Worm (Caenorhabditis elegans) whole organism, L2 larva: Measurements from ENCODE around the gene clec-3.

Experiments used
- aly-2 ChIP-seq: fragments of 150-350 bp; optimal IDR thresholded peaks from 2 replicates; lab custom pipeline; 2014; ENCODE audit warnings: missing biosample characterization, missing genetic modification characterization
- mab-5 ChIP-seq: fragments of 150-350 bp; optimal IDR thresholded peaks from 2 replicates; lab custom pipeline; 2014; ENCODE audit warnings: missing biosample characterization, missing genetic modification characterization
- nhr-23 ChIP-seq: fragments of 150-350 bp; optimal IDR thresholded peaks from 2 replicates; lab custom pipeline; 2014; ENCODE audit warnings: missing biosample characterization, missing genetic modification reagents, missing genetic modification characterization
- nhr-25 ChIP-seq: fragments of 150-350 bp; sonication (generic microtip); optimal IDR thresholded peaks from 3 replicates; lab custom pipeline; 2014; ENCODE audit warnings: missing biosample characterization, missing genetic modification characterization
- nhr-77 ChIP-seq: fragments of 150-350 bp; optimal IDR thresholded peaks from 2 replicates; lab custom pipeline; 2014; ENCODE audit warnings: missing biosample characterization, missing genetic modification characterization
- ztf-11 ChIP-seq: sonication (generic microtip); optimal IDR thresholded peaks from 2 replicates; lab custom pipeline; 2017; ENCODE audit warnings: missing biosample characterization, missing genetic modification characterization

- TF ChIP-seq ztf-11 (tag; lab: Kevin White, UChicago) (no peak), aly-2 (no peak), nhr-23 (tag; lab: Kevin White, UChicago) (no peak), nhr-25 (tag; lab: Kevin White, UChicago) (no peak), mab-5 (tag; lab: Kevin White, UChicago) (no peak), nhr-77 (tag; lab: Kevin White, UChicago) (no peak)
Measured at ce11 chrII:2987122-2987556, 32.6 kb downstream of the clec-3 start.
